Worm (Caenorhabditis elegans) whole organism, L4 larva: ENCODE data around the gene F36A4.4.

ENCODE experiments used
- F10B5.3 ChIP-seq: sonication (generic microtip); optimal IDR thresholded peaks from 2 replicates; lab custom pipeline; 2016; ENCODE audit warnings: mild to moderate bottlenecking, missing genetic modification characterization, missing compliant biosample characterization
- F49E8.2 ChIP-seq: sonication (generic microtip); optimal IDR thresholded peaks from 2 replicates; lab custom pipeline; 2016; ENCODE audit warnings: missing compliant biosample characterization, mild to moderate bottlenecking, missing genetic modification characterization, borderline replicate concordance
- R02D3.7 ChIP-seq: fragments of 150-350 bp; sonication (generic microtip); optimal IDR thresholded peaks from 3 replicates; lab custom pipeline; 2014; ENCODE audit warnings: missing biosample characterization, missing genetic modification characterization
- Y75B8A.6 ChIP-seq: fragments of 200-800 bp; sonication (Bioruptor generic); IDR thresholded peaks from 2 replicates; pipeline ENCODE4 v1.3.6; 2022; ENCODE audit warnings: missing genetic modification reagents, missing genetic modification characterization, missing compliant biosample characterization
- ZK546.5 ChIP-seq, 2 experiments: sonication (generic microtip); optimal IDR thresholded peaks; 2 replicates each; lab custom pipeline; 2017; ENCODE audit warnings: missing biosample characterization in 2 of 2, missing genetic modification characterization in 2 of 2
- aly-2 ChIP-seq: sonication (generic microtip); optimal IDR thresholded peaks from 2 replicates; lab custom pipeline; 2018; ENCODE audit warnings: missing biosample characterization, missing genetic modification characterization
- ama-1 ChIP-seq: fragments of 150-350 bp; optimal IDR thresholded peaks from 2 replicates; lab custom pipeline; 2014; ENCODE audit warnings: inconsistent platforms, mixed read lengths
- arid-1 ChIP-seq: fragments of 200-800 bp; sonication (Bioruptor generic); conservative IDR thresholded peaks from 2 replicates; pipeline ENCODE4 v1.3.6; 2022; ENCODE audit warnings: missing genetic modification reagents, missing genetic modification characterization, missing compliant biosample characterization
- ceh-82 ChIP-seq: sonication (generic microtip); optimal IDR thresholded peaks from 2 replicates; lab custom pipeline; 2017; ENCODE audit warnings: missing biosample characterization, missing genetic modification characterization
- ctbp-1 ChIP-seq: fragments of 200-800 bp; sonication (Bioruptor generic); IDR thresholded peaks from 2 replicates; pipeline ENCODE4 v1.3.6; 2022; ENCODE audit warnings: missing genetic modification reagents, missing genetic modification characterization, missing compliant biosample characterization
- daf-19 ChIP-seq: fragments of 200-800 bp; sonication (Bioruptor generic); conservative IDR thresholded peaks from 2 replicates; pipeline ENCODE4 v1.3.6; 2022; ENCODE audit warnings: missing genetic modification characterization, missing compliant biosample characterization
- dmd-8 ChIP-seq: fragments of 200-800 bp; sonication (Bioruptor generic); IDR thresholded peaks from 2 replicates; pipeline ENCODE4 v1.3.6; 2022; ENCODE audit warnings: missing genetic modification characterization, missing compliant biosample characterization
- duxl-1 ChIP-seq: sonication (generic microtip); optimal IDR thresholded peaks from 2 replicates; lab custom pipeline; 2016; ENCODE audit warnings: mild to moderate bottlenecking, missing genetic modification characterization, moderate library complexity, missing compliant biosample characterization; ENCODE audit not compliant: poor library complexity
- fkh-10 ChIP-seq: fragments of 150-350 bp; optimal IDR thresholded peaks from 2 replicates; lab custom pipeline; 2014; ENCODE audit warnings: missing biosample characterization, missing genetic modification reagents, missing genetic modification characterization
- gei-8 ChIP-seq: fragments of 200-800 bp; sonication (Bioruptor generic); optimal IDR thresholded peaks from 2 replicates; lab custom pipeline; 2018; ENCODE audit warnings: mild to moderate bottlenecking, missing genetic modification characterization, missing compliant biosample characterization
- hlh-11 ChIP-seq: fragments of 200-800 bp; sonication (Bioruptor generic); optimal IDR thresholded peaks from 2 replicates; lab custom pipeline; 2018; ENCODE audit warnings: mild to moderate bottlenecking, missing genetic modification characterization, missing compliant biosample characterization
- jun-1 ChIP-seq: fragments of 150-350 bp; optimal IDR thresholded peaks from 2 replicates; lab custom pipeline; 2014; ENCODE audit warnings: missing biosample characterization, missing genetic modification reagents, missing genetic modification characterization
- lim-7 ChIP-seq: fragments of 200-800 bp; sonication (Bioruptor generic); IDR thresholded peaks from 2 replicates; pipeline ENCODE4 v1.3.6; 2022; ENCODE audit warnings: missing genetic modification characterization, missing compliant biosample characterization
- lin-1 ChIP-seq: fragments of 200-800 bp; sonication (Bioruptor generic); IDR thresholded peaks from 2 replicates; pipeline ENCODE4 v1.3.6; 2022; ENCODE audit warnings: missing genetic modification reagents, missing genetic modification characterization, missing compliant biosample characterization
- lin-13 ChIP-seq: fragments of 150-350 bp; optimal IDR thresholded peaks from 2 replicates; lab custom pipeline; 2014; ENCODE audit warnings: missing biosample characterization, missing genetic modification reagents, missing genetic modification characterization
- lir-3 ChIP-seq: sonication (generic microtip); optimal IDR thresholded peaks from 2 replicates; lab custom pipeline; 2016; ENCODE audit warnings: mild to moderate bottlenecking, missing genetic modification characterization, missing compliant biosample characterization
- mxl-3 ChIP-seq: fragments of 200-800 bp; sonication (Bioruptor generic); optimal IDR thresholded peaks from 2 replicates; lab custom pipeline; 2018; ENCODE audit warnings: mild to moderate bottlenecking, missing genetic modification characterization, missing compliant biosample characterization
- nhr-102 ChIP-seq: sonication (generic microtip); optimal IDR thresholded peaks from 2 replicates; lab custom pipeline; 2016; ENCODE audit warnings: mild to moderate bottlenecking, missing genetic modification characterization, moderate library complexity, missing compliant biosample characterization
- nhr-28 ChIP-seq: fragments of 150-350 bp; optimal IDR thresholded peaks from 2 replicates; lab custom pipeline; 2014; ENCODE audit warnings: missing biosample characterization, missing genetic modification characterization
- nhr-48 ChIP-seq: sonication (generic microtip); optimal IDR thresholded peaks from 2 replicates; lab custom pipeline; 2016; ENCODE audit warnings: mild to moderate bottlenecking, missing genetic modification characterization, missing compliant biosample characterization
- nhr-6 ChIP-seq: fragments of 150-350 bp; optimal IDR thresholded peaks from 2 replicates; lab custom pipeline; 2014; ENCODE audit warnings: missing biosample characterization, missing genetic modification characterization
- nhr-76 ChIP-seq: fragments of 150-350 bp; optimal IDR thresholded peaks from 2 replicates; lab custom pipeline; 2014; ENCODE audit warnings: missing biosample characterization, missing genetic modification characterization
- pha-4 ChIP-seq, 2 experiments: fragments of 150-350 bp in 1 of 2; fragments of 200-800 bp in 1 of 2; sonication (Bioruptor generic) in 1 of 2; IDR thresholded peaks in 1 of 2; optimal IDR thresholded peaks in 1 of 2; 2 replicates each; pipeline versions ENCODE4 v1.3.6 to Lab custom; 2014 to 2022; ENCODE audit warnings: missing genetic modification characterization in 2 of 2, missing genetic modification reagents in 2 of 2, missing biosample characterization in 1 of 2, missing compliant biosample characterization in 1 of 2
- php-3 ChIP-seq: fragments of 200-800 bp; sonication (Bioruptor generic); IDR thresholded peaks from 2 replicates; pipeline ENCODE4 v1.3.6; 2022; ENCODE audit warnings: missing genetic modification reagents, missing genetic modification characterization, missing compliant biosample characterization
- pqm-1 ChIP-seq: sonication (generic microtip); optimal IDR thresholded peaks from 2 replicates; lab custom pipeline; 2017; ENCODE audit warnings: missing biosample characterization, missing genetic modification characterization
- saeg-2 ChIP-seq: fragments of 200-800 bp; sonication (Bioruptor generic); IDR thresholded peaks from 2 replicates; pipeline ENCODE4 v1.3.6; 2022; ENCODE audit warnings: missing genetic modification reagents, missing genetic modification characterization, missing compliant biosample characterization
- set-16 ChIP-seq: fragments of 200-800 bp; sonication (Bioruptor generic); IDR thresholded peaks from 2 replicates; pipeline ENCODE4 v1.3.6; 2022; ENCODE audit warnings: missing genetic modification reagents, missing genetic modification characterization, missing compliant biosample characterization
- tra-1 ChIP-seq: fragments of 200-800 bp; sonication (Bioruptor generic); IDR thresholded peaks from 2 replicates; pipeline ENCODE4 v1.3.6; 2022; ENCODE audit warnings: missing genetic modification reagents, missing genetic modification characterization, missing compliant biosample characterization
- unc-62 ChIP-seq, 3 experiments: fragments of 150-350 bp in 1 of 3; sonication (generic microtip); optimal IDR thresholded peaks in 2 of 3; peaks in 1 of 3; 1 replicate in 1 of 3; 2 replicates in 2 of 3; lab custom pipeline; 2014 to 2017; ENCODE audit warnings: missing biosample characterization in 3 of 3, missing genetic modification characterization in 3 of 3, missing genetic modification reagents in 3 of 3, missing genotype in 1 of 3
- vab-7 ChIP-seq: fragments of 200-800 bp; sonication (Bioruptor generic); IDR thresholded peaks from 2 replicates; pipeline ENCODE4 v1.3.6; 2022; ENCODE audit warnings: missing genetic modification reagents, missing genetic modification characterization, missing compliant biosample characterization
- zag-1 ChIP-seq: fragments of 150-350 bp; optimal IDR thresholded peaks from 2 replicates; lab custom pipeline; 2014; ENCODE audit warnings: missing biosample characterization, missing genetic modification characterization
- zfp-3 ChIP-seq: fragments of 200-800 bp; sonication (Bioruptor generic); conservative IDR thresholded peaks from 2 replicates; pipeline ENCODE4 v1.3.6; 2022; ENCODE audit warnings: missing genetic modification reagents, missing genetic modification characterization, missing compliant biosample characterization
- zip-2 ChIP-seq: fragments of 150-350 bp; optimal IDR thresholded peaks from 2 replicates; lab custom pipeline; 2014; ENCODE audit warnings: missing biosample characterization, missing genetic modification characterization
- ztf-7 ChIP-seq: fragments of 150-350 bp; optimal IDR thresholded peaks from 2 replicates; lab custom pipeline; 2014; ENCODE audit warnings: missing biosample characterization, missing genetic modification characterization

The F36A4.4 gene

DNA sequence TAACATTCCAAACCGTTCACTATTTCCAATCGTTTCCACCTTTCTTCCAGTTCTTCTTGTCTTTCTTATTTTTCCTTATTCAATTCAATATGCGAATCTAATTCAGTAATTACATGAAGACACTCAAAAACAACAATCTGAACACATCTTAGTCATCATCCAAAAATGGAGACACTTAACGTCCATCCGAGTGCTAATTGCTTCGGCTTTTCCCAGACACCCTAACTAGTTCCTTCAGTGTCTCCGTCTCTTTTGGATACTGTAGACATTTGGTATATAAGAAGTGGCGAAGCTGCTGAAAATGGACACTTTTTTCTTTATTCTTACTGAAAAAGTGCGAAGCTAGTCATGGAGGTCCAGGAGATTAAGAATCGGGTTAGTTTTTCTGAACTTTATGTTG, 4.4 kb upstream of the F36A4.4 start, which contains the start of gene col-33:
col-33 (plus strand) TSS at position 301 of the 400 bp plus-strand sequence.
- no peak for TF ChIP-seq ztf-7 (tag; lab: Kevin White, UChicago)
- no peak for TF ChIP-seq unc-62 (GFP tag; optimal IDR thresholded peaks at IDR 0.05 in 1 of 2; lab: Kevin White, UChicago)
- TF ChIP-seq unc-62 (tag; optimal IDR thresholded peaks at IDR 0.05; lab: Kevin White, UChicago): no peak
- no peak for TF ChIP-seq daf-19
- no peak for TF ChIP-seq saeg-2 (GFP tag; lab: Robert Waterston, UW)
- TF ChIP-seq mxl-3 (GFP tag; lab: Kevin White, UChicago): no peak
- TF ChIP-seq nhr-48 (tag; lab: Kevin White, UChicago): no peak
- TF ChIP-seq zip-2 (tag; lab: Kevin White, UChicago): no peak
- TF ChIP-seq Y75B8A.6 (GFP tag; lab: Robert Waterston, UW): no peak
- no peak for TF ChIP-seq pqm-1 (tag; lab: Kevin White, UChicago)
- no peak for TF ChIP-seq ceh-82 (tag; lab: Kevin White, UChicago)
- TF ChIP-seq arid-1 (GFP tag; lab: Robert Waterston, UW): no peak
- TF ChIP-seq ama-1 (lab: Kevin White, UChicago): no peak
- no peak for TF ChIP-seq nhr-28
- no peak for TF ChIP-seq zag-1 (tag; lab: Kevin White, UChicago)

DNA sequence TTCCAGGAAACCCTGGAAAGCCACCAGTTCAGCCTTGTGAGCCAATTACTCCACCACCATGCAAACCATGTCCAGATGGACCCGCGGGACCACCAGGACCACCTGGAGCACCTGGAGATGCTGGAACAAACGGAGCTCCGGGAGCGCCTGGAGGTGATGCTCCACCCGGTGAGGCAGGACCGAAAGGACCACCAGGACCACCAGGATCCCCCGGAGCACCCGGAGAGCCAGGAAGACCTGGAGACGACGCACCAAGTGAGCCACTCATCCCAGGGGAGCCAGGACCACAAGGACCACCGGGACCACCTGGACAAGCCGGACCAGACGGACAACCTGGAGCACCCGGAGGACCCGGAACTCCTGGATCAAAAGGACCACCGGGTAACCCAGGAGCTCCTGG, 2.8 kb upstream of the F36A4.4 start:
- peak; percentile 98 for TF ChIP-seq set-16
- no peak for TF ChIP-seq F10B5.3 (tag; lab: Kevin White, UChicago)
- peak; percentile 55; the same call in 1 of the 2 replicates for TF ChIP-seq pha-4 (GFP tag; IDR thresholded peaks at IDR 0.05; lab: Robert Waterston, UW)
- no peak for TF ChIP-seq pha-4 (tag; optimal IDR thresholded peaks at IDR 0.05; lab: Kevin White, UChicago)
- TF ChIP-seq php-3: 0 out of 2 replicates have a peak, but pooled peaks have one; percentile 24

DNA sequence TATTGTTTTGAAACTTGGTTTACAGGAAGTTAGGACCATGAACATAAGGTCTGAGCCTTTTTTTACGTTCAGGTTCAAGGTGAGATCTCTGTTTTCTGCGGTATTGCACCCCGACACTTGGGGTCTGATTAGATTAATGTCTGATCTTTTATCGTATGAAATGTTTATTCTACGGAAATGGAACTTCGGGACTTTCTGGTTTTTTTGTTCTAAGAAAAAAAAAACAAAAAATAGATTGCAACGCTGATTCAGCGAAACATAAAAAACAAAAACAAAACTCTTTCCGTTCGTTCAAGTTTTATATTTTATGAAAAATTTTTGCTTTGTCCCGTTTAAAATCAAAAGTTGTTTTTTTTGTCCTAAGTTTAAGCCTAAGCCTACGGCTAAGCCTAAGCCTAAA, 2.2 kb upstream of the F36A4.4 start, which contains the start of gene F36A4.5:
F36A4.5 (plus strand) TSS at position 301 of the 400 bp plus-strand sequence.
- TF ChIP-seq arid-1 (GFP tag; lab: Robert Waterston, UW): no peak
- TF ChIP-seq lin-13 (GFP tag; lab: Kevin White, UChicago): no peak
- TF ChIP-seq aly-2: no peak
- TF ChIP-seq ctbp-1 (GFP tag; lab: Robert Waterston, UW): no peak
- no peak for TF ChIP-seq lir-3 (tag; lab: Kevin White, UChicago)
- no peak for TF ChIP-seq unc-62 (GFP tag; optimal IDR thresholded peaks at IDR 0.05 in 1 of 2; lab: Kevin White, UChicago)
- TF ChIP-seq unc-62 (tag; optimal IDR thresholded peaks at IDR 0.05; lab: Kevin White, UChicago): no peak
- no peak for TF ChIP-seq fkh-10 (GFP tag; lab: Kevin White, UChicago)
- no peak for TF ChIP-seq vab-7 (GFP tag; lab: Robert Waterston, UW)
- TF ChIP-seq F10B5.3 (tag; lab: Kevin White, UChicago): no peak
- TF ChIP-seq nhr-28: no peak
- no peak for TF ChIP-seq R02D3.7 (tag; lab: Kevin White, UChicago)
- no peak for TF ChIP-seq nhr-76
- no peak for TF ChIP-seq zfp-3 (GFP tag; lab: Robert Waterston, UW)
- no peak for TF ChIP-seq F49E8.2
- no peak for TF ChIP-seq tra-1 (GFP tag; lab: Robert Waterston, UW)

DNA sequence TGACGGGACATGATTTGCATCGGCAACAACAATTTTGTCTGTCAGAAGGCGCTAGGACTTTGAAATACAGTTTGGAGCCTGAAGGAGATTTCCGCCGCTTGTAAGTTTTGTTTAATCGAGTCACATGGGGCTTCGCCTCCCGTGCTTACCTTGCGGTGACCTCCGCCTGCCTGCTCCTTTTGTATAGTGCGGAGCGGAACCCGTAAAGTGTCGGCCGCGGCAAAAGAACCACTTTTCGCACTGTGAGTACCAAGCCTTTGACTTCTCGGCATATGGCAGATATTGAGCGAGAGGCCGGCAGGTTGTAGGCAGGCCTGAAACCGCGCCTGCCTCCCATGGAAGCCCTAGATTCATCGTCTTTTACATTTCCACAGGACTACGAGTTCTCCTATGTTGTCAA, 1.5 kb upstream of the F36A4.4 start:
- no peak for TF ChIP-seq jun-1
- TF ChIP-seq gei-8 (GFP tag; lab: Kevin White, UChicago): no peak
- no peak for TF ChIP-seq nhr-102
- TF ChIP-seq duxl-1 (tag; lab: Kevin White, UChicago): no peak
- no peak for TF ChIP-seq lim-7 (GFP tag; lab: Robert Waterston, UW)
- TF ChIP-seq Y75B8A.6 (GFP tag; lab: Robert Waterston, UW): no peak
- no peak for TF ChIP-seq ztf-7 (tag; lab: Kevin White, UChicago)
- TF ChIP-seq lin-1: no peak
- TF ChIP-seq tra-1 (GFP tag; lab: Robert Waterston, UW): no peak
- no peak for TF ChIP-seq hlh-11 (tag; lab: Kevin White, UChicago)
- no peak for TF ChIP-seq nhr-6 (tag; lab: Kevin White, UChicago)
- 0 out of 2 replicates have a peak, but pooled peaks have one; percentile 35 for TF ChIP-seq dmd-8 (GFP tag; lab: Robert Waterston, UW)
- no peak for TF ChIP-seq lir-3 (tag; lab: Kevin White, UChicago)
- no peak for TF ChIP-seq ZK546.5 (tag; optimal IDR thresholded peaks at IDR 0.05; lab: Kevin White, UChicago)
- TF ChIP-seq set-16: peak; percentile 60; the same call in 1 of the 2 replicates
